Fruit fly (Drosophila melanogaster) whole organism, embryonic: ENCODE data around the gene Ubc7.

ENCODE experiments used
- ATbp ChIP-seq: fragments of 200-800 bp; sonication (Bioruptor generic); optimal IDR thresholded peaks from 2 replicates; lab custom pipeline; 2017; ENCODE audit warnings: missing biosample characterization, mild to moderate bottlenecking, missing genetic modification characterization, missing genetic modification reagents
- Antp ChIP-seq: fragments of 200-800 bp; sonication (Bioruptor generic); optimal IDR thresholded peaks from 3 replicates; lab custom pipeline; 2016; ENCODE audit warnings: missing biosample characterization, missing genetic modification characterization
- B-H1 ChIP-seq: fragments of 200-800 bp; sonication (Bioruptor generic); IDR thresholded peaks from 3 replicates; pipeline ENCODE4 v1.3.6; 2022; ENCODE audit warnings: missing biosample characterization, missing genetic modification characterization
- B-H2 ChIP-seq: fragments of 200-800 bp; sonication (Bioruptor generic); optimal IDR thresholded peaks from 2 replicates; lab custom pipeline; 2018; ENCODE audit warnings: missing biosample characterization, mild to moderate bottlenecking, missing genetic modification characterization
- Bteb2 ChIP-seq: fragments of 200-800 bp; sonication (Bioruptor generic); optimal IDR thresholded peaks from 2 replicates; lab custom pipeline; 2016; ENCODE audit warnings: missing biosample characterization, missing genetic modification characterization
- CG10274 ChIP-seq: fragments of 200-800 bp; sonication (Bioruptor generic); optimal IDR thresholded peaks from 3 replicates; lab custom pipeline; 2017; ENCODE audit warnings: missing biosample characterization, mild to moderate bottlenecking, missing genetic modification characterization
- CG10959 ChIP-seq: fragments of 200-800 bp; sonication (Bioruptor generic); IDR thresholded peaks from 2 replicates; pipeline ENCODE4 v1.3.6; 2022; ENCODE audit warnings: missing biosample characterization, missing genetic modification characterization
- CG15011 ChIP-seq: fragments of 200-800 bp; sonication (Bioruptor generic); optimal IDR thresholded peaks from 3 replicates; lab custom pipeline; 2018; ENCODE audit warnings: missing biosample characterization, mild to moderate bottlenecking, missing genetic modification characterization
- CG15479 ChIP-seq: fragments of 200-800 bp; sonication (Bioruptor generic); optimal IDR thresholded peaks from 3 replicates; lab custom pipeline; 2019; ENCODE audit warnings: missing biosample characterization, mild to moderate bottlenecking, missing genetic modification characterization, moderate library complexity
- CG16863 ChIP-seq: fragments of 200-800 bp; sonication (Bioruptor generic); optimal IDR thresholded peaks from 3 replicates; lab custom pipeline; 2016; ENCODE audit warnings: missing biosample characterization, missing genetic modification characterization
- CG18619 ChIP-seq: fragments of 200-800 bp; sonication (Bioruptor generic); optimal IDR thresholded peaks from 3 replicates; lab custom pipeline; 2017; ENCODE audit warnings: missing biosample characterization, mild to moderate bottlenecking, missing genetic modification characterization
- CG2875 ChIP-seq: fragments of 200-800 bp; sonication (Bioruptor generic); optimal IDR thresholded peaks from 2 replicates; lab custom pipeline; 2017; ENCODE audit warnings: missing biosample characterization, mild to moderate bottlenecking, missing genetic modification characterization, missing genetic modification reagents
- CG4328 ChIP-seq: fragments of 200-800 bp; sonication (Bioruptor generic); optimal IDR thresholded peaks from 3 replicates; lab custom pipeline; 2017; ENCODE audit warnings: missing biosample characterization, missing genetic modification reagents, missing genetic modification characterization
- CG4617 ChIP-seq: fragments of 200-800 bp; sonication (Bioruptor generic); optimal IDR thresholded peaks from 3 replicates; lab custom pipeline; 2016; ENCODE audit warnings: missing biosample characterization, missing genetic modification characterization, borderline replicate concordance
- CG6272 ChIP-seq: fragments of 200-800 bp; sonication (Bioruptor generic); IDR thresholded peaks from 2 replicates; pipeline ENCODE4 v1.3.6; 2022; ENCODE audit warnings: missing biosample characterization, missing genetic modification characterization
- CG7357 ChIP-seq: fragments of 200-800 bp; sonication (Bioruptor generic); IDR thresholded peaks from 3 replicates; pipeline ENCODE4 v1.3.6; 2022; ENCODE audit warnings: missing biosample characterization, missing genetic modification characterization
- CG7556 ChIP-seq: fragments of 200-800 bp; sonication (Bioruptor generic); optimal IDR thresholded peaks from 2 replicates; lab custom pipeline; 2017; ENCODE audit warnings: missing biosample characterization, mild to moderate bottlenecking, missing genetic modification characterization
- CG7839 ChIP-seq: fragments of 200-800 bp; sonication (Bioruptor generic); optimal IDR thresholded peaks from 3 replicates; lab custom pipeline; 2018; ENCODE audit warnings: missing biosample characterization, mild to moderate bottlenecking, missing genetic modification characterization, moderate library complexity
- CG8765 ChIP-seq: fragments of 200-800 bp; sonication (Bioruptor generic); IDR thresholded peaks from 2 replicates; pipeline ENCODE4 v1.3.6; 2022; ENCODE audit warnings: missing biosample characterization, missing genetic modification characterization
- CG9727 ChIP-seq: fragments of 200-800 bp; sonication (Bioruptor generic); optimal IDR thresholded peaks from 3 replicates; lab custom pipeline; 2017; ENCODE audit warnings: missing biosample characterization, mild to moderate bottlenecking, missing genetic modification characterization
- CoRest ChIP-seq: fragments of 200-800 bp; sonication (Bioruptor generic); optimal IDR thresholded peaks from 3 replicates; lab custom pipeline; 2018; ENCODE audit warnings: missing biosample characterization, mild to moderate bottlenecking, missing genetic modification characterization, moderate library complexity
- Deaf1 ChIP-seq: fragments of 200-800 bp; optimal IDR thresholded peaks from 3 replicates; lab custom pipeline; 2019; ENCODE audit warnings: missing biosample characterization, mild to moderate bottlenecking, missing genetic modification characterization, moderate library complexity
- Doc2 ChIP-seq: fragments of 200-800 bp; sonication (Bioruptor generic); IDR thresholded peaks from 2 replicates; pipeline ENCODE4 v1.3.6; 2022; ENCODE audit warnings: missing biosample characterization, missing genetic modification characterization
- Doc3 ChIP-seq: fragments of 200-800 bp; sonication (Bioruptor generic); IDR thresholded peaks from 3 replicates; pipeline ENCODE4 v1.3.6; 2022; ENCODE audit warnings: missing biosample characterization, missing genetic modification characterization; ENCODE audit not compliant: partially characterized antibody
- E2f2 ChIP-seq: fragments of 200-800 bp; sonication (Bioruptor generic); IDR thresholded peaks from 2 replicates; pipeline ENCODE4 v1.3.6; 2022; ENCODE audit warnings: missing biosample characterization, missing genetic modification characterization
- ERR ChIP-seq: fragments of 200-800 bp; sonication (Bioruptor generic); optimal IDR thresholded peaks from 2 replicates; lab custom pipeline; 2016; ENCODE audit warnings: missing biosample characterization, missing genetic modification characterization
- Gug ChIP-seq: fragments of 200-800 bp; sonication (Bioruptor generic); IDR thresholded peaks from 4 replicates; pipeline ENCODE4 v1.3.6; 2022; ENCODE audit warnings: missing biosample characterization, missing genetic modification characterization
- NC2α ChIP-seq: fragments of 200-800 bp; sonication (Bioruptor generic); optimal IDR thresholded peaks from 2 replicates; lab custom pipeline; 2016; ENCODE audit warnings: missing biosample characterization, missing genetic modification characterization
- NFAT ChIP-seq: fragments of 200-800 bp; sonication (Bioruptor generic); IDR thresholded peaks from 2 replicates; pipeline ENCODE4 v1.3.6; 2022; ENCODE audit warnings: missing biosample characterization, missing genetic modification characterization
- Oli ChIP-seq: fragments of 200-800 bp; sonication (Bioruptor generic); optimal IDR thresholded peaks from 2 replicates; lab custom pipeline; 2018; ENCODE audit warnings: missing biosample characterization, mild to moderate bottlenecking, missing genetic modification characterization, moderate library complexity
- Rx ChIP-seq: fragments of 200-800 bp; sonication (Bioruptor generic); IDR thresholded peaks from 2 replicates; pipeline ENCODE4 v1.3.6; 2022; ENCODE audit warnings: missing biosample characterization, missing genetic modification characterization
- Sry-δ ChIP-seq: fragments of 200-800 bp; sonication (Bioruptor generic); optimal IDR thresholded peaks from 2 replicates; lab custom pipeline; 2016; ENCODE audit warnings: missing biosample characterization, missing genetic modification characterization
- Taf1 ChIP-seq: fragments of 200-800 bp; sonication (Bioruptor generic); IDR thresholded peaks from 2 replicates; pipeline ENCODE4 v1.3.6; 2022; ENCODE audit warnings: missing biosample characterization, missing genetic modification characterization
- Tbp ChIP-seq: fragments of >200 bp; optimal IDR thresholded peaks from 2 replicates; lab custom pipeline; 2018; ENCODE audit warnings: missing biosample characterization, missing genetic modification characterization
- Trl ChIP-seq, 3 experiments: fragments of >200 bp in 2 of 3; fragments of 200-800 bp in 1 of 3; sonication (Bioruptor generic) in 1 of 3; optimal IDR thresholded peaks; 2 replicates in 1 of 3; 3 replicates in 2 of 3; lab custom pipeline; 2016 to 2017; ENCODE audit warnings: missing biosample characterization in 1 of 3, missing genetic modification characterization in 1 of 3
- YL-1 ChIP-seq: fragments of 200-800 bp; sonication (Bioruptor generic); optimal IDR thresholded peaks from 3 replicates; lab custom pipeline; 2017; ENCODE audit warnings: missing biosample characterization, mild to moderate bottlenecking, missing genetic modification characterization
- ab ChIP-seq: fragments of 200-800 bp; sonication (Bioruptor generic); optimal IDR thresholded peaks from 2 replicates; lab custom pipeline; 2016; ENCODE audit warnings: missing biosample characterization, missing genetic modification characterization
- aop ChIP-seq: fragments of 200-800 bp; sonication (Bioruptor generic); IDR thresholded peaks from 2 replicates; pipeline ENCODE4 v1.3.6; 2022; ENCODE audit warnings: missing biosample characterization, missing genetic modification characterization
- ara ChIP-seq: fragments of 200-800 bp; sonication (Bioruptor generic); IDR thresholded peaks from 2 replicates; pipeline ENCODE4 v1.3.6; 2022; ENCODE audit warnings: missing biosample characterization, missing genetic modification characterization
- bigmax ChIP-seq: fragments of 200-800 bp; sonication (Bioruptor generic); optimal IDR thresholded peaks from 2 replicates; lab custom pipeline; 2018; ENCODE audit warnings: missing biosample characterization, mild to moderate bottlenecking, missing genetic modification characterization
- cg ChIP-seq: fragments of 200-800 bp; sonication (Bioruptor generic); optimal IDR thresholded peaks from 3 replicates; lab custom pipeline; 2019; ENCODE audit warnings: missing biosample characterization, mild to moderate bottlenecking, missing genetic modification characterization, moderate library complexity
- chif ChIP-seq, 2 experiments: fragments of 200-800 bp; sonication (Bioruptor generic); optimal IDR thresholded peaks; 3 replicates each; lab custom pipeline; 2016; ENCODE audit warnings: missing biosample characterization in 2 of 2, missing genetic modification characterization in 2 of 2
- chm ChIP-seq: fragments of 200-800 bp; sonication (Bioruptor generic); IDR thresholded peaks from 2 replicates; pipeline ENCODE4 v1.3.6; 2022; ENCODE audit warnings: missing biosample characterization, missing genetic modification characterization
- da ChIP-seq: fragments of 200-800 bp; sonication (Bioruptor generic); optimal IDR thresholded peaks from 2 replicates; lab custom pipeline; 2016; ENCODE audit warnings: missing biosample characterization, missing genetic modification characterization
- dati ChIP-seq: fragments of 200-800 bp; sonication (Bioruptor generic); IDR thresholded peaks from 2 replicates; pipeline ENCODE4 v1.3.6; 2022; ENCODE audit warnings: missing biosample characterization, missing genetic modification characterization
- eve ChIP-seq, 2 experiments: fragments of >200 bp; optimal IDR thresholded peaks; 2 replicates each; lab custom pipeline; 2017; ENCODE audit warnings: missing biosample characterization in 2 of 2, missing genetic modification characterization in 2 of 2
- gsb-n ChIP-seq: fragments of 200-800 bp; sonication (Bioruptor generic); optimal IDR thresholded peaks from 3 replicates; lab custom pipeline; 2018; ENCODE audit warnings: missing biosample characterization, mild to moderate bottlenecking, missing genetic modification characterization
- oc ChIP-seq: fragments of 200-800 bp; sonication (Bioruptor generic); optimal IDR thresholded peaks from 2 replicates; lab custom pipeline; 2018; ENCODE audit warnings: missing biosample characterization, mild to moderate bottlenecking, missing genetic modification characterization, moderate library complexity
- pfk ChIP-seq: fragments of 200-800 bp; sonication (Bioruptor generic); optimal IDR thresholded peaks from 2 replicates; lab custom pipeline; 2018; ENCODE audit warnings: missing biosample characterization, mild to moderate bottlenecking, missing genetic modification characterization, moderate library complexity
- sd ChIP-seq: fragments of 200-800 bp; sonication (Bioruptor generic); optimal IDR thresholded peaks from 3 replicates; lab custom pipeline; 2018; ENCODE audit warnings: missing biosample characterization, mild to moderate bottlenecking, missing genetic modification characterization, moderate library complexity
- tll ChIP-seq, 2 experiments: fragments of 200-800 bp in 1 of 2; fragments of >200 bp in 1 of 2; sonication (Bioruptor generic) in 1 of 2; optimal IDR thresholded peaks; 2 replicates each; lab custom pipeline; 2017 to 2019; ENCODE audit warnings: missing biosample characterization in 2 of 2, missing genetic modification characterization in 2 of 2, mild to moderate bottlenecking in 1 of 2, moderate library complexity in 1 of 2

The Ubc7 gene

dm6 chrX:16552567-16552966 lies 40.9 kb upstream of the Ubc7 start (continued):
- TF ChIP-seq bigmax (GFP tag; lab: Kevin White, UChicago) (no peak), B-H2 (GFP tag; lab: Kevin White, UChicago) (peak; percentile 10), CG7357 (GFP tag; lab: Robert Waterston, UW) (peak; percentile 51; the same call in 2 of the 3 replicates), CG4328 (GFP tag; lab: Kevin White, UChicago) (peak; percentile 59), CG7556 (GFP tag; lab: Kevin White, UChicago) (peak; percentile 89), Taf1 (GFP tag; lab: Robert Waterston, UW) (peak; percentile 48; the same call in 1 of the 2 replicates), CG8765 (no peak), NFAT (GFP tag; lab: Robert Waterston, UW) (peak; percentile 65), CG16863 (GFP tag; lab: Kevin White, UChicago) (peak; percentile 40), chif (GFP tag; optimal IDR thresholded peaks at IDR 0.05; lab: Kevin White, UChicago) (peak; percentile 32 to 36), Bteb2 (GFP tag; lab: Kevin White, UChicago) (peak; percentile 26), eve (GFP tag; optimal IDR thresholded peaks at IDR 0.05; lab: Kevin White, UChicago) (peak in 1 of 2 experiments; percentile 85), NC2α (GFP tag; lab: Kevin White, UChicago) (no peak), ara (GFP tag; lab: Robert Waterston, UW) (peak; percentile 78), Rx (GFP tag; lab: Robert Waterston, UW) (no peak), dati (no peak), CG9727 (GFP tag; lab: Kevin White, UChicago) (peak; percentile 87), chm (GFP tag; lab: Robert Waterston, UW) (peak; percentile 86; the same call in 1 of the 2 replicates), B-H1 (GFP tag; lab: Robert Waterston, UW) (peak; percentile 58), ATbp (GFP tag; lab: Kevin White, UChicago) (peak; percentile 84), CG10274 (GFP tag; lab: Kevin White, UChicago) (peak; percentile 42), Tbp (GFP tag; lab: Kevin White, UChicago) (no peak), CG15479 (GFP tag; lab: Kevin White, UChicago) (no peak), CoRest (peak; percentile 85), ab (GFP tag; lab: Kevin White, UChicago) (no peak), Doc3 (no peak), pfk (no peak), CG18619 (GFP tag; lab: Kevin White, UChicago) (peak; percentile 76), tll (GFP tag; optimal IDR thresholded peaks at IDR 0.05; lab: Kevin White, UChicago) (no peak), CG6272 (GFP tag; lab: Robert Waterston, UW) (no peak), cg (GFP tag; lab: Kevin White, UChicago) (no peak), CG7839 (tag; lab: Kevin White, UChicago) (peak; percentile 89), Antp (GFP tag; lab: Kevin White, UChicago) (peak; percentile 52), Oli (peak; percentile 84), Trl (optimal IDR thresholded peaks at IDR 0.05; lab: Kevin White, UChicago) (no peak), Trl (GFP tag; optimal IDR thresholded peaks at IDR 0.05; lab: Kevin White, UChicago) (peak; percentile 49), aop (GFP tag; lab: Robert Waterston, UW) (0 out of 2 replicates have a peak, but pooled peaks have one; percentile 22), Gug (GFP tag; lab: Robert Waterston, UW) (peak; percentile 59; the same call in 3 of the 4 replicates), E2f2 (GFP tag; lab: Robert Waterston, UW) (peak; percentile 55), CG2875 (GFP tag; lab: Kevin White, UChicago) (peak; percentile 80), Doc2 (GFP tag; lab: Robert Waterston, UW) (no peak), Deaf1 (tag; lab: Kevin White, UChicago) (peak; percentile 46), CG10959 (GFP tag; lab: Robert Waterston, UW) (peak; percentile 52; the same call in 1 of the 2 replicates), da (GFP tag; lab: Kevin White, UChicago) (no peak), sd (peak; percentile 96), gsb-n (tag; lab: Kevin White, UChicago) (peak; percentile 79), CG4617 (no peak), YL-1 (GFP tag; lab: Kevin White, UChicago) (no peak), oc (tag; lab: Kevin White, UChicago) (peak; percentile 37), Sry-δ (peak; percentile 19), CG15011 (GFP tag; lab: Kevin White, UChicago) (peak; percentile 60), ERR (no peak)
